Fruit fly (Drosophila melanogaster) whole organism, embryonic: ENCODE results near the gene Vps39.

Experiments used
- CG12219 ChIP-seq: fragments of 200-800 bp; sonication (Bioruptor generic); optimal IDR thresholded peaks from 3 replicates; lab custom pipeline; 2018; ENCODE audit warnings: missing biosample characterization, mild to moderate bottlenecking, missing genetic modification characterization
- Lpt ChIP-seq: fragments of >200 bp; optimal IDR thresholded peaks from 2 replicates; lab custom pipeline; 2018; ENCODE audit warnings: missing biosample characterization, missing genetic modification characterization
- Nf-YC ChIP-seq: fragments of 200-800 bp; optimal IDR thresholded peaks from 3 replicates; lab custom pipeline; 2019; ENCODE audit warnings: missing biosample characterization, mild to moderate bottlenecking, missing genetic modification characterization, moderate library complexity
- gt ChIP-seq: fragments of 200-800 bp; sonication (Bioruptor generic); IDR thresholded peaks from 2 replicates; pipeline ENCODE4 v1.3.6; 2022; ENCODE audit warnings: missing biosample characterization, missing genetic modification characterization

dm6 chr3R:18250815-18251214 lies 23.4 kb downstream of the Vps39 start, which contains the start of gene CG18598:
- TF ChIP-seq Lpt (no peak), Nf-YC (tag; lab: Kevin White, UChicago) (no peak), gt (GFP tag; lab: Robert Waterston, UW) (no peak), CG12219 (GFP tag; lab: Kevin White, UChicago) (no peak)
